Fruit fly (Drosophila melanogaster) whole organism, prepupa: Measurements from ENCODE around the gene dco.
A peak's percentile ranks its signal among the peaks of the same experiment; 100 is the strongest.

Experiments
- CG10631 ChIP-seq: fragments of 200-800 bp; sonication (Bioruptor generic); optimal IDR thresholded peaks from 2 replicates; lab custom pipeline; 2016; ENCODE audit warnings: missing biosample characterization, missing genetic modification characterization
- CG10669 ChIP-seq: fragments of 200-800 bp; sonication (Bioruptor generic); optimal IDR thresholded peaks from 3 replicates; lab custom pipeline; 2018; ENCODE audit warnings: missing biosample characterization, mild to moderate bottlenecking, missing genetic modification characterization, moderate library complexity
- CG11762 ChIP-seq: fragments of 200-800 bp; sonication (Bioruptor generic); optimal IDR thresholded peaks from 3 replicates; lab custom pipeline; 2016; ENCODE audit warnings: missing biosample characterization, missing genetic modification characterization; ENCODE audit not compliant: insufficient read depth
- CG11902 ChIP-seq: fragments of 200-800 bp; sonication (Bioruptor generic); optimal IDR thresholded peaks from 3 replicates; lab custom pipeline; 2016; ENCODE audit warnings: missing biosample characterization, missing genetic modification characterization
- CG15336 ChIP-seq: fragments of 200-800 bp; sonication (Bioruptor generic); IDR thresholded peaks from 2 replicates; pipeline ENCODE4 v1.3.6; 2022; ENCODE audit warnings: missing biosample characterization, missing genetic modification characterization
- CG1621 ChIP-seq: fragments of 200-800 bp; sonication (Bioruptor generic); optimal IDR thresholded peaks from 3 replicates; lab custom pipeline; 2018; ENCODE audit warnings: missing biosample characterization, mild to moderate bottlenecking, missing genetic modification characterization
- CG16779 ChIP-seq: fragments of 200-800 bp; sonication (Bioruptor generic); optimal IDR thresholded peaks from 3 replicates; lab custom pipeline; 2017; ENCODE audit warnings: missing biosample characterization, mild to moderate bottlenecking, missing genetic modification characterization
- CG3032 ChIP-seq: fragments of 200-800 bp; optimal IDR thresholded peaks from 2 replicates; lab custom pipeline; 2019; ENCODE audit warnings: missing biosample characterization, mild to moderate bottlenecking, missing genetic modification characterization, moderate library complexity
- CG31627 ChIP-seq: fragments of 200-800 bp; sonication (Bioruptor generic); optimal IDR thresholded peaks from 3 replicates; lab custom pipeline; 2016; ENCODE audit warnings: missing biosample characterization, missing genetic modification characterization
- CG34406 ChIP-seq: fragments of 200-800 bp; sonication (Bioruptor generic); optimal IDR thresholded peaks from 3 replicates; lab custom pipeline; 2016; ENCODE audit warnings: missing biosample characterization, missing genetic modification characterization
- CG3919 ChIP-seq: fragments of 200-800 bp; sonication (Bioruptor generic); optimal IDR thresholded peaks from 3 replicates; lab custom pipeline; 2016; ENCODE audit warnings: missing biosample characterization, missing genetic modification characterization
- CG4318 ChIP-seq: fragments of 200-800 bp; sonication (Bioruptor generic); optimal IDR thresholded peaks from 3 replicates; lab custom pipeline; 2017; ENCODE audit warnings: missing biosample characterization, mild to moderate bottlenecking, missing genetic modification characterization
- CG6163 ChIP-seq: fragments of 200-800 bp; sonication (Bioruptor generic); IDR thresholded peaks from 3 replicates; pipeline ENCODE4 v1.3.6; 2022; ENCODE audit warnings: missing biosample characterization, missing genetic modification characterization
- CG6276 ChIP-seq: fragments of 200-800 bp; sonication (Bioruptor generic); optimal IDR thresholded peaks from 2 replicates; lab custom pipeline; 2017; ENCODE audit warnings: missing biosample characterization, mild to moderate bottlenecking, missing genetic modification characterization
- CG6792 ChIP-seq: fragments of 200-800 bp; sonication (Bioruptor generic); optimal IDR thresholded peaks from 3 replicates; lab custom pipeline; 2016; ENCODE audit warnings: missing biosample characterization, missing genetic modification characterization
- CG6808 ChIP-seq: fragments of 200-800 bp; sonication (Bioruptor generic); optimal IDR thresholded peaks from 3 replicates; lab custom pipeline; 2017; ENCODE audit warnings: missing biosample characterization, missing genetic modification characterization, mild to moderate bottlenecking, moderate library complexity, missing genetic modification reagents
- CG6854 ChIP-seq: fragments of 200-800 bp; sonication (Bioruptor generic); optimal IDR thresholded peaks from 2 replicates; lab custom pipeline; 2017; ENCODE audit warnings: missing biosample characterization, mild to moderate bottlenecking, missing genetic modification characterization
- CG7368 ChIP-seq: fragments of 200-800 bp; sonication (Bioruptor generic); optimal IDR thresholded peaks from 3 replicates; lab custom pipeline; 2016; ENCODE audit warnings: missing biosample characterization, missing genetic modification characterization
- CG8119 ChIP-seq: fragments of 200-800 bp; sonication (Bioruptor generic); IDR thresholded peaks from 3 replicates; pipeline ENCODE4 v1.3.6; 2022; ENCODE audit warnings: missing biosample characterization, missing genetic modification characterization
- CG8632 ChIP-seq: fragments of 200-800 bp; sonication (Bioruptor generic); optimal IDR thresholded peaks from 3 replicates; lab custom pipeline; 2016; ENCODE audit warnings: missing biosample characterization, missing genetic modification characterization
- CG9139 ChIP-seq: fragments of 200-800 bp; sonication (Bioruptor generic); optimal IDR thresholded peaks from 3 replicates; lab custom pipeline; 2017; ENCODE audit warnings: missing biosample characterization, mild to moderate bottlenecking, missing genetic modification characterization
- Eip75B ChIP-seq: fragments of 200-800 bp; sonication (Bioruptor generic); optimal IDR thresholded peaks from 3 replicates; lab custom pipeline; 2016; ENCODE audit warnings: missing biosample characterization, missing genetic modification characterization
- Eip78C ChIP-seq: fragments of 200-800 bp; sonication (Bioruptor generic); peaks from one replicate; lab custom pipeline; 2016; ENCODE audit warnings: missing biosample characterization, missing genetic modification characterization
- Eip93F ChIP-seq: fragments of 200-800 bp; sonication (Bioruptor generic); optimal IDR thresholded peaks from 2 replicates; lab custom pipeline; 2016; ENCODE audit warnings: missing biosample characterization, mild to moderate bottlenecking, missing genetic modification characterization
- Ets96B ChIP-seq: fragments of 200-800 bp; optimal IDR thresholded peaks from 2 replicates; lab custom pipeline; 2019; ENCODE audit warnings: missing biosample characterization, mild to moderate bottlenecking, missing genetic modification characterization, moderate library complexity
- Hr38 ChIP-seq: sonication (Bioruptor generic); optimal IDR thresholded peaks from 2 replicates; lab custom pipeline; 2016; ENCODE audit warnings: missing biosample characterization, missing genetic modification characterization
- Hr39 ChIP-seq: fragments of 200-800 bp; sonication (Bioruptor generic); optimal IDR thresholded peaks from 2 replicates; lab custom pipeline; 2016; ENCODE audit warnings: missing biosample characterization, missing genetic modification characterization
- Hr4 ChIP-seq: fragments of 200-800 bp; sonication (Bioruptor generic); optimal IDR thresholded peaks from 3 replicates; lab custom pipeline; 2016; ENCODE audit warnings: missing biosample characterization, missing genetic modification characterization
- Lpt ChIP-seq: fragments of 200-800 bp; sonication (Bioruptor generic); optimal IDR thresholded peaks from 3 replicates; lab custom pipeline; 2016; ENCODE audit warnings: missing biosample characterization, missing genetic modification characterization
- Met ChIP-seq: fragments of 200-800 bp; sonication (Bioruptor generic); optimal IDR thresholded peaks from 3 replicates; lab custom pipeline; 2016; ENCODE audit warnings: missing biosample characterization, missing genetic modification characterization
- Sox102F ChIP-seq: fragments of 200-800 bp; sonication (Bioruptor generic); optimal IDR thresholded peaks from 2 replicates; lab custom pipeline; 2016; ENCODE audit warnings: missing biosample characterization, mild to moderate bottlenecking, missing genetic modification characterization
- Sox14 ChIP-seq: fragments of 200-800 bp; sonication (Bioruptor generic); optimal IDR thresholded peaks from 3 replicates; lab custom pipeline; 2016; ENCODE audit warnings: missing biosample characterization, missing genetic modification characterization
- Sox15 ChIP-seq: fragments of 200-800 bp; sonication (Bioruptor generic); optimal IDR thresholded peaks from 3 replicates; lab custom pipeline; 2016; ENCODE audit warnings: missing biosample characterization, missing genetic modification characterization
- cyc ChIP-seq: fragments of 200-800 bp; sonication (Bioruptor generic); optimal IDR thresholded peaks from 3 replicates; lab custom pipeline; 2016; ENCODE audit warnings: missing biosample characterization, missing genetic modification characterization
- dac ChIP-seq: fragments of 200-800 bp; sonication (Bioruptor generic); optimal IDR thresholded peaks from 2 replicates; lab custom pipeline; 2017; ENCODE audit warnings: missing biosample characterization, mild to moderate bottlenecking, missing genetic modification characterization
- esn ChIP-seq: fragments of 200-800 bp; sonication (Bioruptor generic); optimal IDR thresholded peaks from 2 replicates; lab custom pipeline; 2016; ENCODE audit warnings: missing biosample characterization, mild to moderate bottlenecking, missing genetic modification characterization, moderate library complexity
- fd59A ChIP-seq: fragments of 200-800 bp; sonication (Bioruptor generic); optimal IDR thresholded peaks from 2 replicates; lab custom pipeline; 2017; ENCODE audit warnings: missing biosample characterization, mild to moderate bottlenecking, missing genetic modification characterization, missing genetic modification reagents
- fkh ChIP-seq: fragments of 200-800 bp; sonication (Bioruptor generic); optimal IDR thresholded peaks from 3 replicates; lab custom pipeline; 2017; ENCODE audit warnings: missing biosample characterization, mild to moderate bottlenecking, missing genetic modification characterization, moderate library complexity
- lz ChIP-seq: fragments of 200-800 bp; sonication (Bioruptor generic); optimal IDR thresholded peaks from 3 replicates; lab custom pipeline; 2016; ENCODE audit warnings: missing biosample characterization, missing genetic modification characterization
- net ChIP-seq: fragments of 200-800 bp; sonication (Bioruptor generic); optimal IDR thresholded peaks from 3 replicates; lab custom pipeline; 2016; ENCODE audit warnings: missing biosample characterization, missing genetic modification characterization
- salr ChIP-seq, 2 experiments: fragments of 200-800 bp; sonication (Bioruptor generic); optimal IDR thresholded peaks; 3 replicates each; lab custom pipeline; 2016 to 2018; ENCODE audit warnings: missing biosample characterization in 2 of 2, missing genetic modification characterization in 2 of 2, mild to moderate bottlenecking in 1 of 2
- ss ChIP-seq, 2 experiments: fragments of 200-800 bp; sonication (Bioruptor generic); optimal IDR thresholded peaks; 2 replicates in 1 of 2; 3 replicates in 1 of 2; lab custom pipeline; 2017 to 2018; ENCODE audit warnings: mild to moderate bottlenecking in 2 of 2, missing biosample characterization in 2 of 2, missing genetic modification characterization in 2 of 2, moderate library complexity in 1 of 2
- svp ChIP-seq: fragments of 200-800 bp; sonication (Bioruptor generic); peaks from one replicate; lab custom pipeline; 2016; ENCODE audit warnings: missing biosample characterization, missing genetic modification characterization
- vri ChIP-seq: fragments of 200-800 bp; sonication (Bioruptor generic); optimal IDR thresholded peaks from 3 replicates; lab custom pipeline; 2016; ENCODE audit warnings: missing biosample characterization, mild to moderate bottlenecking, missing genetic modification characterization

dco gene

DNA sequence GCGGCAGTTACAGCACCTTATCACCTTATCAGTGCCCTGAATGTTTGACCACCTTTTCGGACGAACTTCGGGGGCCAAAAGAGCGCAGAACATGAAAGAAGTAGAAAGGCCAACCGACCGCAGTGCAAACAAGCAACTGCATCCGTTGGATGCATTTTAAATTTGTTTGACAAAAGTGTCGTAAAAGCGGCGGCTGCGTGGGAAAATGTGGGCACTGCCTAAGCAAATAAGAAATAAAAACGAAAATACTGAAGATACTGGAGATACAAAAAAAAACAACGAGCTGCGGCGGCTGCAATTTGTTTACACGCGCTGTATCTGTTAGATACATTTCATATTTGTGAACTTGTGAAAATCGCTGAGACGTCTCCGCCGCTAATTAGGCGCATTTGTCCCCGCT lies 9.7 kb upstream of the dco start:
- TF ChIP-seq fd59A = no peak
- TF ChIP-seq Hr4 (GFP tag; lab: Kevin White, UChicago) = no peak
- no peak for TF ChIP-seq salr (GFP tag; optimal IDR thresholded peaks at IDR 0.05; lab: Kevin White, UChicago)
- peak; percentile 58 for TF ChIP-seq fkh (GFP tag; lab: Kevin White, UChicago)
- TF ChIP-seq CG6276 (GFP tag; lab: Kevin White, UChicago) = no peak
- no peak for TF ChIP-seq cyc

DNA sequence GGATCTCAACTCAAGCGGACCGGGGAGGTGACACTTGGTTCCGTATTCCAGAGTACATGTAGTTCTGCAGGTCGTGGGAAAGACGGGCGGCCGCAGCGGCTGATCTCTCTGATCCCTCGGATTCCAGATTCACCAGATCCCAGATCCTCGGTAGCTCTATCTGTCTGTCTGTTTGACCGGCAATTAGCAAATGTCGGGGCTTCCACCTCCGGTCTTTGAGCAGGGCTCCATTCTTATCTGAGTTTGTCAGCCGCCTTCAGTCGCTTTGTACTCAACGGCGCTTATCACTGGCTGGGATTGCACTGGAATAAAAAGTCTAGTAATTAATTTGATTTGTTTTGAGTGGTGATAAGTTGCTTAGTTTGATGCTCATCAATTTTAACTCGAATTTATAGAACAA lies 5.3 kb upstream of the dco start:
- TF ChIP-seq salr (GFP tag; optimal IDR thresholded peaks at IDR 0.05; lab: Kevin White, UChicago) (no peak), CG9139 (GFP tag; lab: Kevin White, UChicago) (no peak), Eip78C (GFP tag; lab: Kevin White, UChicago) (peak; percentile 33), fkh (GFP tag; lab: Kevin White, UChicago) (no peak), CG7368 (GFP tag; lab: Kevin White, UChicago) (no peak), vri (GFP tag; lab: Kevin White, UChicago) (no peak), CG11902 (GFP tag; lab: Kevin White, UChicago) (no peak), esn (no peak), Sox14 (peak; percentile 24), CG1621 (tag; lab: Kevin White, UChicago) (peak; percentile 21), Sox15 (GFP tag; lab: Kevin White, UChicago) (no peak), CG3032 (tag; lab: Kevin White, UChicago) (peak; percentile 5), CG10631 (GFP tag; lab: Kevin White, UChicago) (peak; percentile 17), CG6163 (no peak), CG10669 (no peak), CG3919 (GFP tag; lab: Kevin White, UChicago) (peak; percentile 9), Lpt (GFP tag; lab: Kevin White, UChicago) (no peak), svp (peak; percentile 98), CG15336 (GFP tag; lab: Robert Waterston, UW) (no peak), CG16779 (tag; lab: Kevin White, UChicago) (no peak), CG34406 (GFP tag; lab: Kevin White, UChicago) (no peak), ss (GFP tag; optimal IDR thresholded peaks at IDR 0.05; lab: Kevin White, UChicago) (no peak), Eip93F (no peak), Hr38 (GFP tag; lab: Kevin White, UChicago) (no peak), CG6854 (GFP tag; lab: Kevin White, UChicago) (no peak), CG8632 (GFP tag; lab: Kevin White, UChicago) (no peak), fd59A (no peak), Eip75B (GFP tag; lab: Kevin White, UChicago) (no peak), Met (GFP tag; lab: Kevin White, UChicago) (no peak), lz (GFP tag; lab: Kevin White, UChicago) (peak; percentile 28), CG11762 (GFP tag; lab: Kevin White, UChicago) (no peak), CG4318 (no peak), cyc (no peak), Hr39 (GFP tag; lab: Kevin White, UChicago) (no peak), net (no peak), Ets96B (tag; lab: Kevin White, UChicago) (peak; percentile 32), CG8119 (no peak), CG31627 (GFP tag; lab: Kevin White, UChicago) (no peak), CG6808 (GFP tag; lab: Kevin White, UChicago) (peak; percentile 1), Sox102F (GFP tag; lab: Kevin White, UChicago) (no peak), CG6792 (no peak), dac (GFP tag; lab: Kevin White, UChicago) (no peak)
